Worm (Caenorhabditis elegans) whole organism, L1 larva: ENCODE data around the gene C08B6.3.

Experiments
- ama-1 ChIP-seq: fragments of 150-350 bp; optimal IDR thresholded peaks from 2 replicates; lab custom pipeline; 2014
- elt-3 ChIP-seq, 6 experiments: fragments of 150-350 bp in 1 of 6; sonication (generic microtip); optimal IDR thresholded peaks; 2 replicates each; lab custom pipeline; 2017 to 2018; ENCODE audit warnings: missing biosample characterization in 6 of 6, missing genetic modification characterization in 6 of 6, inconsistent platforms in 1 of 6
- mdl-1 ChIP-seq, 2 experiments: fragments of 150-350 bp; optimal IDR thresholded peaks; 2 replicates each; lab custom pipeline; 2014 to 2017; ENCODE audit warnings: missing biosample characterization in 2 of 2, missing genetic modification characterization in 2 of 2, inconsistent platforms in 1 of 2
- mep-1 ChIP-seq: fragments of 150-350 bp; optimal IDR thresholded peaks from 2 replicates; lab custom pipeline; 2014; ENCODE audit warnings: missing biosample characterization, missing genetic modification characterization
- nhr-11 ChIP-seq: fragments of 150-350 bp; optimal IDR thresholded peaks from 2 replicates; lab custom pipeline; 2014; ENCODE audit warnings: missing biosample characterization, missing genetic modification characterization
- tbx-2 ChIP-seq: sonication (generic microtip); optimal IDR thresholded peaks from 2 replicates; lab custom pipeline; 2016; ENCODE audit warnings: missing genetic modification characterization, missing compliant biosample characterization
- unc-62 ChIP-seq: fragments of 150-350 bp; optimal IDR thresholded peaks from 2 replicates; lab custom pipeline; 2014; ENCODE audit warnings: missing biosample characterization, missing genetic modification reagents, missing genetic modification characterization

DNA sequence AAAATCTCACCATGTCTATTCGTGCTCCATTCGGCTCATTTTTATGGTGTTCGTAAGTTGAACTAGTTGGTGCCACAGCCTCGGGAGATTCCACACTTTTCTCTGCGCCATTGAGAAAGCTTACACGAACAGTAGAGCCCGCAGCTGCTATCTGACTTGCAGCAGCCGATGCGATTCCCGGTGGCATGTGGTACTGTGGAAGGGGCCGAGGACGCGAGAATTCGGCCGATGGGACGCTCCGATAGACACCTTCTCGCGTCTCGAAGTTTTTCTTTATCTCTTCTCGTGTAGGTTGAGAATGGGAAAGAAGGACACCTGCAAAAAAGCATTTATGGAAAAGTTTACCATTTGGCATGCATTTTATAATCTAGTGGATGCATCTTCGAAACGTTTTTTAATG, 21.2 kb upstream of the C08B6.3 start:
- TF ChIP-seq mdl-1 (tag; optimal IDR thresholded peaks at IDR 0.05; lab: Kevin White, UChicago) (no peak), elt-3 (tag; optimal IDR thresholded peaks at IDR 0.05; lab: Kevin White, UChicago) (no peak), ama-1 (lab: Kevin White, UChicago) (no peak), unc-62 (no peak), tbx-2 (no peak), mep-1 (tag; lab: Kevin White, UChicago) (no peak), nhr-11 (no peak)
